Fruit fly (Drosophila melanogaster) whole organism, embryonic: ENCODE data around the gene Sk2.

Source experiments
- Ada2b ChIP-seq: fragments of 200-800 bp; sonication (Bioruptor generic); IDR thresholded peaks from 2 replicates; pipeline ENCODE4 v1.3.6; 2022; ENCODE audit warnings: missing biosample characterization, missing genetic modification characterization
- Aef1 ChIP-seq: fragments of 200-800 bp; sonication (Bioruptor generic); IDR thresholded peaks from 3 replicates; pipeline ENCODE4 v1.3.6; 2022; ENCODE audit warnings: missing biosample characterization, missing genetic modification characterization
- Asciz ChIP-seq: fragments of 200-800 bp; sonication (Bioruptor generic); optimal IDR thresholded peaks from 2 replicates; lab custom pipeline; 2017; ENCODE audit warnings: missing biosample characterization, mild to moderate bottlenecking, missing genetic modification characterization, missing genetic modification reagents
- Atf3 ChIP-seq: fragments of 200-800 bp; sonication (Bioruptor generic); optimal IDR thresholded peaks from 3 replicates; lab custom pipeline; 2016; ENCODE audit warnings: missing biosample characterization, missing genetic modification characterization
- B-H1 ChIP-seq: fragments of 200-800 bp; sonication (Bioruptor generic); IDR thresholded peaks from 3 replicates; pipeline ENCODE4 v1.3.6; 2022; ENCODE audit warnings: missing biosample characterization, missing genetic modification characterization
- CG10959 ChIP-seq: fragments of 200-800 bp; sonication (Bioruptor generic); IDR thresholded peaks from 2 replicates; pipeline ENCODE4 v1.3.6; 2022; ENCODE audit warnings: missing biosample characterization, missing genetic modification characterization
- CG11398 ChIP-seq: fragments of 200-800 bp; sonication (Bioruptor generic); optimal IDR thresholded peaks from 2 replicates; lab custom pipeline; 2016; ENCODE audit warnings: missing biosample characterization, missing genetic modification characterization
- CG11695 ChIP-seq: fragments of 200-800 bp; sonication (Bioruptor generic); IDR thresholded peaks from 3 replicates; pipeline ENCODE4 v1.3.6; 2022; ENCODE audit warnings: missing biosample characterization, missing genetic modification characterization
- CG12299 ChIP-seq: fragments of 200-800 bp; sonication (Bioruptor generic); optimal IDR thresholded peaks from 2 replicates; lab custom pipeline; 2018; ENCODE audit warnings: missing biosample characterization, mild to moderate bottlenecking, missing genetic modification characterization
- CG13624 ChIP-seq: fragments of 200-800 bp; sonication (Bioruptor generic); optimal IDR thresholded peaks from 2 replicates; lab custom pipeline; 2016; ENCODE audit warnings: missing biosample characterization, missing genetic modification characterization
- CG16863 ChIP-seq: fragments of 200-800 bp; sonication (Bioruptor generic); optimal IDR thresholded peaks from 3 replicates; lab custom pipeline; 2016; ENCODE audit warnings: missing biosample characterization, missing genetic modification characterization
- CG1792 ChIP-seq: fragments of 200-800 bp; sonication (Bioruptor generic); optimal IDR thresholded peaks from 2 replicates; lab custom pipeline; 2016; ENCODE audit warnings: missing biosample characterization, missing genetic modification characterization
- CG2120 ChIP-seq: fragments of 200-800 bp; sonication (Bioruptor generic); optimal IDR thresholded peaks from 3 replicates; lab custom pipeline; 2016; ENCODE audit warnings: missing biosample characterization, missing genetic modification characterization
- CG30020 ChIP-seq: fragments of 200-800 bp; optimal IDR thresholded peaks from 2 replicates; lab custom pipeline; 2019; ENCODE audit warnings: missing biosample characterization, mild to moderate bottlenecking, missing genetic modification characterization, moderate library complexity
- CG3065 ChIP-seq: fragments of 200-800 bp; sonication (Bioruptor generic); optimal IDR thresholded peaks from 2 replicates; lab custom pipeline; 2016; ENCODE audit warnings: missing biosample characterization, missing genetic modification characterization
- CG31224 ChIP-seq: fragments of 200-800 bp; sonication (Bioruptor generic); IDR thresholded peaks from 2 replicates; pipeline ENCODE4 v1.3.6; 2022; ENCODE audit warnings: missing biosample characterization, missing genetic modification characterization
- CG31441 ChIP-seq: fragments of 200-800 bp; sonication (Bioruptor generic); IDR thresholded peaks from 2 replicates; pipeline ENCODE4 v1.3.6; 2022; ENCODE audit warnings: missing biosample characterization, missing genetic modification characterization
- CG34422 ChIP-seq: fragments of 200-800 bp; sonication (Bioruptor generic); IDR thresholded peaks from 3 replicates; pipeline ENCODE4 v1.3.6; 2022; ENCODE audit warnings: missing biosample characterization, missing genetic modification characterization
- CG4820 ChIP-seq: fragments of 200-800 bp; sonication (Bioruptor generic); optimal IDR thresholded peaks from 3 replicates; lab custom pipeline; 2016; ENCODE audit warnings: missing biosample characterization, missing genetic modification characterization
- CG7786 ChIP-seq: fragments of 200-800 bp; sonication (Bioruptor generic); optimal IDR thresholded peaks from 2 replicates; lab custom pipeline; 2016; ENCODE audit warnings: missing biosample characterization, missing genetic modification characterization
- CG7839 ChIP-seq: fragments of 200-800 bp; sonication (Bioruptor generic); optimal IDR thresholded peaks from 3 replicates; lab custom pipeline; 2018; ENCODE audit warnings: missing biosample characterization, mild to moderate bottlenecking, missing genetic modification characterization, moderate library complexity
- CG9797 ChIP-seq: fragments of 200-800 bp; sonication (Bioruptor generic); optimal IDR thresholded peaks from 3 replicates; lab custom pipeline; 2018; ENCODE audit warnings: missing biosample characterization, mild to moderate bottlenecking, missing genetic modification characterization
- CkIIα-i1 ChIP-seq: fragments of 200-800 bp; sonication (Bioruptor generic); IDR thresholded peaks from 2 replicates; pipeline ENCODE4 v1.3.6; 2022; ENCODE audit warnings: missing biosample characterization, missing genetic modification characterization
- Deaf1 ChIP-seq: fragments of 200-800 bp; optimal IDR thresholded peaks from 3 replicates; lab custom pipeline; 2019; ENCODE audit warnings: missing biosample characterization, mild to moderate bottlenecking, missing genetic modification characterization, moderate library complexity
- Dip3 ChIP-seq: fragments of 200-800 bp; sonication (Bioruptor generic); optimal IDR thresholded peaks from 3 replicates; lab custom pipeline; 2016; ENCODE audit warnings: missing biosample characterization, missing genetic modification characterization
- E2f1 ChIP-seq: fragments of 200-800 bp; sonication (Bioruptor generic); IDR thresholded peaks from 2 replicates; pipeline ENCODE4 v1.3.6; 2022; ENCODE audit warnings: missing biosample characterization, missing genetic modification characterization
- E2f2 ChIP-seq: fragments of 200-800 bp; sonication (Bioruptor generic); IDR thresholded peaks from 2 replicates; pipeline ENCODE4 v1.3.6; 2022; ENCODE audit warnings: missing biosample characterization, missing genetic modification characterization
- Ets97D ChIP-seq: fragments of 200-800 bp; sonication (Bioruptor generic); optimal IDR thresholded peaks from 3 replicates; lab custom pipeline; 2016; ENCODE audit warnings: missing biosample characterization, missing genetic modification characterization
- HmgZ ChIP-seq: fragments of 200-800 bp; sonication (Bioruptor generic); optimal IDR thresholded peaks from 2 replicates; lab custom pipeline; 2018; ENCODE audit warnings: missing biosample characterization, mild to moderate bottlenecking, missing genetic modification characterization
- Kr ChIP-seq: fragments of 200-800 bp; sonication (Bioruptor generic); optimal IDR thresholded peaks from 2 replicates; lab custom pipeline; 2017; ENCODE audit warnings: missing biosample characterization, mild to moderate bottlenecking, missing genetic modification characterization
- PHDP ChIP-seq: fragments of 200-800 bp; sonication (Bioruptor generic); optimal IDR thresholded peaks from 3 replicates; lab custom pipeline; 2018; ENCODE audit warnings: missing biosample characterization, mild to moderate bottlenecking, missing genetic modification characterization, moderate library complexity
- Sry-δ ChIP-seq: fragments of 200-800 bp; sonication (Bioruptor generic); optimal IDR thresholded peaks from 2 replicates; lab custom pipeline; 2016; ENCODE audit warnings: missing biosample characterization, missing genetic modification characterization
- Xrp1 ChIP-seq: fragments of 200-800 bp; sonication (Bioruptor generic); IDR thresholded peaks from 2 replicates; pipeline ENCODE4 v1.3.6; 2022; ENCODE audit warnings: missing biosample characterization, missing genetic modification characterization
- br ChIP-seq: fragments of >200 bp; optimal IDR thresholded peaks from 2 replicates; lab custom pipeline; 2017
- chm ChIP-seq: fragments of 200-800 bp; sonication (Bioruptor generic); IDR thresholded peaks from 2 replicates; pipeline ENCODE4 v1.3.6; 2022; ENCODE audit warnings: missing biosample characterization, missing genetic modification characterization
- emc ChIP-seq: fragments of 200-800 bp; sonication (Bioruptor generic); optimal IDR thresholded peaks from 2 replicates; lab custom pipeline; 2016; ENCODE audit warnings: missing biosample characterization, missing genetic modification characterization
- eve ChIP-seq, 2 experiments: fragments of >200 bp; optimal IDR thresholded peaks; 2 replicates each; lab custom pipeline; 2017; ENCODE audit warnings: missing biosample characterization in 2 of 2, missing genetic modification characterization in 2 of 2
- ham ChIP-seq: fragments of 200-800 bp; sonication (Bioruptor generic); IDR thresholded peaks from 2 replicates; pipeline ENCODE4 v1.3.6; 2022; ENCODE audit warnings: missing biosample characterization, missing genetic modification characterization
- jigr1 ChIP-seq: fragments of 200-800 bp; sonication (Bioruptor generic); IDR thresholded peaks from 3 replicates; pipeline ENCODE4 v1.3.6; 2022; ENCODE audit warnings: missing biosample characterization, missing genetic modification characterization
- lab ChIP-seq: fragments of 200-800 bp; sonication (Bioruptor generic); optimal IDR thresholded peaks from 3 replicates; lab custom pipeline; 2017; ENCODE audit warnings: missing biosample characterization, missing genetic modification characterization, mild to moderate bottlenecking, moderate library complexity, missing genetic modification reagents
- lilli ChIP-seq: fragments of 200-800 bp; sonication (Bioruptor generic); optimal IDR thresholded peaks from 3 replicates; lab custom pipeline; 2016; ENCODE audit warnings: missing biosample characterization, missing genetic modification characterization
- org-1 ChIP-seq: fragments of 200-800 bp; sonication (Bioruptor generic); optimal IDR thresholded peaks from 2 replicates; lab custom pipeline; 2017; ENCODE audit warnings: missing biosample characterization, missing genetic modification characterization
- pnt ChIP-seq: fragments of 200-800 bp; sonication (Bioruptor generic); optimal IDR thresholded peaks from 3 replicates; lab custom pipeline; 2016; ENCODE audit warnings: missing biosample characterization, missing genetic modification characterization
- pzg ChIP-seq: fragments of 200-800 bp; sonication (Bioruptor generic); optimal IDR thresholded peaks from 3 replicates; lab custom pipeline; 2018; ENCODE audit warnings: missing biosample characterization, mild to moderate bottlenecking, missing genetic modification characterization, moderate library complexity
- sna ChIP-seq: fragments of 200-800 bp; sonication (Bioruptor generic); IDR thresholded peaks from 2 replicates; pipeline ENCODE4 v1.3.6; 2022; ENCODE audit warnings: missing biosample characterization, missing genetic modification characterization; ENCODE audit not compliant: partially characterized antibody
- sqz ChIP-seq: fragments of 200-800 bp; sonication (Bioruptor generic); optimal IDR thresholded peaks from 3 replicates; lab custom pipeline; 2018; ENCODE audit warnings: missing biosample characterization, mild to moderate bottlenecking, missing genetic modification characterization
- sr ChIP-seq: fragments of 200-800 bp; sonication (Bioruptor generic); IDR thresholded peaks from 3 replicates; pipeline ENCODE4 v1.3.6; 2022; ENCODE audit warnings: missing biosample characterization, missing genetic modification characterization
- ssp ChIP-seq: fragments of 200-800 bp; sonication (Bioruptor generic); IDR thresholded peaks from 2 replicates; pipeline ENCODE4 v1.3.6; 2022; ENCODE audit warnings: missing biosample characterization, missing genetic modification characterization
- sug ChIP-seq: fragments of 200-800 bp; optimal IDR thresholded peaks from 2 replicates; lab custom pipeline; 2019; ENCODE audit warnings: missing biosample characterization, mild to moderate bottlenecking, missing genetic modification characterization, moderate library complexity
- tio ChIP-seq: fragments of 200-800 bp; sonication (Bioruptor generic); optimal IDR thresholded peaks from 2 replicates; lab custom pipeline; 2017; ENCODE audit warnings: missing biosample characterization, missing genetic modification characterization, inconsistent platforms
- ttk ChIP-seq: fragments of 200-800 bp; sonication (Bioruptor generic); IDR thresholded peaks from 2 replicates; pipeline ENCODE4 v2.1.2; 2022; ENCODE audit warnings: missing biosample characterization, missing genetic modification characterization
- zfh2 ChIP-seq: fragments of 200-800 bp; sonication (Bioruptor generic); optimal IDR thresholded peaks from 2 replicates; lab custom pipeline; 2016; ENCODE audit warnings: missing biosample characterization, missing genetic modification characterization

Sk2 gene

DNA sequence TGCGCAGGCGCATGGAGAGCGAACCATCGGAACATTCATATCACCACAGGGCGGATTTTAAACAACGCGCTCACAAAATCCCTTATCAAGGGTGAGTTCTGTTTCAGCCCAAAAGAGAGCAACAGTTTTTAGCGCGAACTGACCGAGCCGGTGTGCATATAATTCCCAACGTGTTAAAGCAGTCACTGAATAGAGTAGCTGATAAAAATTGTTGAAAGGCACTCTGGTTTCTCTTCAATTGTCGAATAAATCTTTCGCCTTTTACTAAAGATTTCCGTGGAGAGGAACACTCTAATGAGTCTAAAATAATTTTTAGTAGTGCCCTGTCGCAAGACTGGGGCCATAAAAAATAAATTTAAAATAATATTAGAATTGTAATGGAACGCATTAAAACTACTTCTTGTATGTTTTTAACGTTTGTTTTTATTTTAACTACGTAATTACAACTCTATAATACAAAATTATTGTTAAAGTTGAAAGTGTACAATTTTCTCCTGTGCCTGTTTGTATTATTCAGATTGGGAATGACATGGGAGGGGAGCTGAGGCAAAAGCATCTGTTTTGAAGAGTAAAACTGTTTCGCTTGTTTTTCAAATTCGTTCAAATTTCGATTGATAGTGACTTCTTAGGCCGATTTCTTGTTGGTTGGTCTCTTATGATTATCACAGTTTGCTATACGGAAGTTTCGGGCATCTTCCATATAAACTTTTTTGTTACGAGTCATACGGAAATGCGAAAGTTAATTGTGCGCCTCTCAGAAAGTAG, 43.9 kb downstream of the Sk2 start (continued):
- TF ChIP-seq CkIIα-i1 (GFP tag; lab: Robert Waterston, UW) (no peak), Deaf1 (tag; lab: Kevin White, UChicago) (no peak), CG31224 (no peak), CG7839 (tag; lab: Kevin White, UChicago) (peak; percentile 58), E2f2 (GFP tag; lab: Robert Waterston, UW) (peak; percentile 97), sug (tag; lab: Kevin White, UChicago) (peak; percentile 28), CG16863 (GFP tag; lab: Kevin White, UChicago) (peak; percentile 40), Dip3 (GFP tag; lab: Kevin White, UChicago) (no peak), pnt (no peak), br (lab: Kevin White, UChicago) (no peak), sr (GFP tag; lab: Robert Waterston, UW) (0 out of 3 replicates have a peak, but pooled peaks have one; percentile 57), E2f1 (peak; percentile 40; the same call in 1 of the 2 replicates), ttk (GFP tag; lab: Robert Waterston, UW) (peak; percentile 43; the same call in 1 of the 2 replicates), CG31441 (GFP tag; lab: Robert Waterston, UW) (no peak; the same call in 1 of the 2 replicates), CG1792 (GFP tag; lab: Kevin White, UChicago) (peak; percentile 45), CG2120 (peak; percentile 54), chm (GFP tag; lab: Robert Waterston, UW) (peak; percentile 75), zfh2 (GFP tag; lab: Kevin White, UChicago) (no peak), Ada2b (GFP tag; lab: Robert Waterston, UW) (no peak), CG30020 (tag; lab: Kevin White, UChicago) (no peak), CG9797 (GFP tag; lab: Kevin White, UChicago) (no peak), CG11398 (GFP tag; lab: Kevin White, UChicago) (peak; percentile 24), ssp (no peak), Asciz (GFP tag; lab: Kevin White, UChicago) (peak; percentile 40), CG11695 (no peak), CG3065 (no peak), Atf3 (peak; percentile 8), jigr1 (GFP tag; lab: Robert Waterston, UW) (peak; percentile 43; the same call in 1 of the 3 replicates), eve (GFP tag; optimal IDR thresholded peaks at IDR 0.05; lab: Kevin White, UChicago) (no peak), Xrp1 (GFP tag; lab: Robert Waterston, UW) (peak; percentile 58), org-1 (GFP tag; lab: Kevin White, UChicago) (no peak), Sry-δ (peak; percentile 18), ham (GFP tag; lab: Robert Waterston, UW) (no peak), Aef1 (no peak), lab (GFP tag; lab: Kevin White, UChicago) (no peak), sqz (GFP tag; lab: Kevin White, UChicago) (peak; percentile 62), CG4820 (no peak), tio (no peak), Ets97D (GFP tag; lab: Kevin White, UChicago) (no peak), emc (GFP tag; lab: Kevin White, UChicago) (no peak), CG10959 (GFP tag; lab: Robert Waterston, UW) (peak; percentile 60), CG34422 (GFP tag; lab: Robert Waterston, UW) (peak; percentile 68; the same call in 1 of the 3 replicates), HmgZ (tag; lab: Kevin White, UChicago) (peak; percentile 59), PHDP (tag; lab: Kevin White, UChicago) (peak; percentile 34), CG13624 (GFP tag; lab: Kevin White, UChicago) (peak; percentile 61), pzg (GFP tag; lab: Kevin White, UChicago) (peak; percentile 6), B-H1 (GFP tag; lab: Robert Waterston, UW) (no peak), CG7786 (GFP tag; lab: Kevin White, UChicago) (peak; percentile 53), sna (GFP tag; lab: Robert Waterston, UW) (no peak), lilli (GFP tag; lab: Kevin White, UChicago) (peak; percentile 76), CG12299 (tag; lab: Kevin White, UChicago) (no peak), Kr (GFP tag; lab: Kevin White, UChicago) (no peak)
